Fruit fly (Drosophila melanogaster): ENCODE measurements around the gene Dyro.

Gene Dyro

dm6 chr3L:11296150-11296800, 556 bp upstream of the Dyro start (continued):
- TF ChIP-seq sqz (GFP tag; optimal IDR thresholded peaks at IDR 0.05) (peak; percentile 86), dysf (GFP tag; IDR thresholded peaks at IDR 0.05) (peak; percentile 85), Hmr (GFP tag; optimal IDR thresholded peaks at IDR 0.05) (peak; percentile 92), Asciz (GFP tag; optimal IDR thresholded peaks at IDR 0.05) (peak; percentile 92), CG12299 (tag; optimal IDR thresholded peaks at IDR 0.05) (peak; percentile 57), lola (GFP tag; optimal IDR thresholded peaks at IDR 0.05) (peak in 2 of 3 experiments; percentile 41 to 94), crol (GFP tag; IDR thresholded peaks at IDR 0.05) (0 out of 2 replicates have a peak, but pooled peaks have one; percentile 9), Vsx1 (GFP tag; optimal IDR thresholded peaks at IDR 0.05) (peak; percentile 85), ems (GFP tag; optimal IDR thresholded peaks at IDR 0.05) (peak; percentile 74), CG10147 (GFP tag; optimal IDR thresholded peaks at IDR 0.05) (peak; percentile 88), dmrt11E (tag; optimal IDR thresholded peaks at IDR 0.05) (peak; percentile 76), ro (GFP tag; IDR thresholded peaks at IDR 0.05) (0 out of 2 replicates have a peak, but pooled peaks have one; percentile 46), tup (GFP tag; optimal IDR thresholded peaks at IDR 0.05) (peak; percentile 77), Lpt (GFP tag; optimal IDR thresholded peaks at IDR 0.05) (no peak), CG16779 (GFP tag; IDR thresholded peaks at IDR 0.05) (no peak), CG14710 (tag; optimal IDR thresholded peaks at IDR 0.05) (peak; percentile 91), gsb-n (tag; optimal IDR thresholded peaks at IDR 0.05) (peak; percentile 82), tx (GFP tag; optimal IDR thresholded peaks at IDR 0.05) (peak; percentile 66), CG9609 (GFP tag; optimal IDR thresholded peaks at IDR 0.05) (peak; percentile 64), tgo (GFP tag; IDR thresholded peaks at IDR 0.05) (peak; percentile 72), Poxn (GFP tag; IDR thresholded peaks at IDR 0.05) (no peak), CG13775 (GFP tag; optimal IDR thresholded peaks at IDR 0.05) (peak; percentile 93), Nf-YA (GFP tag; IDR thresholded peaks at IDR 0.05) (peak; percentile 38; the same call in 1 of the 2 replicates), CG9727 (GFP tag; optimal IDR thresholded peaks at IDR 0.05) (peak; percentile 96), HmgZ (tag; optimal IDR thresholded peaks at IDR 0.05) (peak; percentile 59), Trl (optimal IDR thresholded peaks at IDR 0.05) (peak; percentile 60 to 75), Trl (GFP tag; optimal IDR thresholded peaks at IDR 0.05) (peak; percentile 57), HLH54F (GFP tag; optimal IDR thresholded peaks at IDR 0.05) (peak; percentile 86), amos (GFP tag; IDR thresholded peaks at IDR 0.05; ENCODE audit: partially characterized antibody) (no peak; the same call in 1 of the 2 replicates), dimm (GFP tag; IDR thresholded peaks at IDR 0.05) (no peak), CG8388 (GFP tag; optimal IDR thresholded peaks at IDR 0.05) (peak; percentile 88), hth (optimal IDR thresholded peaks at IDR 0.05) (no peak), CG11696 (GFP tag; IDR thresholded peaks at IDR 0.05) (peak; percentile 63), Opbp (GFP tag; IDR thresholded peaks at IDR 0.05; ENCODE audit: partially characterized antibody) (no peak), ac (GFP tag; optimal IDR thresholded peaks at IDR 0.05) (no peak), Dll (GFP tag; IDR thresholded peaks at IDR 0.05; ENCODE audit: partially characterized antibody) (no peak), CG12219 (GFP tag; optimal IDR thresholded peaks at IDR 0.05) (peak; percentile 73), nmo (GFP tag; optimal IDR thresholded peaks at IDR 0.05) (peak; percentile 97), CG5180 (GFP tag; optimal IDR thresholded peaks at IDR 0.05) (peak; percentile 84), Sry-δ (GFP tag; optimal IDR thresholded peaks at IDR 0.05) (no peak), rib (GFP tag; IDR thresholded peaks at IDR 0.05) (no peak), Ssrp (tag; optimal IDR thresholded peaks at IDR 0.05) (peak; percentile 93), CG15011 (GFP tag; optimal IDR thresholded peaks at IDR 0.05) (peak; percentile 86), zfh2 (GFP tag; optimal IDR thresholded peaks at IDR 0.05) (peak; percentile 82), kah (GFP tag; optimal IDR thresholded peaks at IDR 0.05) (peak; percentile 79), dpn (GFP tag; optimal IDR thresholded peaks at IDR 0.05) (peak; percentile 67 to 82), twi (tag; optimal IDR thresholded peaks at IDR 0.05) (peak; percentile 85), CG17802 (tag; optimal IDR thresholded peaks at IDR 0.05) (no peak), Gug (GFP tag; IDR thresholded peaks at IDR 0.05) (no peak; the same call in 2 of the 4 replicates)

Measured in whole organism, embryonic.